Fruit fly (Drosophila melanogaster) whole organism, embryonic: ENCODE measurements around the gene AnxB9.

Experiments used
- CG10209 ChIP-seq: fragments of 200-800 bp; sonication (Bioruptor generic); optimal IDR thresholded peaks from 3 replicates; lab custom pipeline; 2017; ENCODE audit warnings: missing biosample characterization, mild to moderate bottlenecking, missing genetic modification characterization, missing genetic modification reagents
- CG10274 ChIP-seq: fragments of 200-800 bp; sonication (Bioruptor generic); optimal IDR thresholded peaks from 3 replicates; lab custom pipeline; 2017; ENCODE audit warnings: missing biosample characterization, mild to moderate bottlenecking, missing genetic modification characterization
- CG10321 ChIP-seq: fragments of 200-800 bp; sonication (Bioruptor generic); IDR thresholded peaks from 2 replicates; pipeline ENCODE4 v1.3.6; 2022; ENCODE audit warnings: missing biosample characterization, missing genetic modification characterization
- CG13287 ChIP-seq: fragments of 200-800 bp; sonication (Bioruptor generic); IDR thresholded peaks from 2 replicates; pipeline ENCODE4 v1.3.6; 2022; ENCODE audit warnings: missing biosample characterization, missing genetic modification characterization; ENCODE audit not compliant: partially characterized antibody
- CG15601 ChIP-seq: fragments of 200-800 bp; sonication (Bioruptor generic); optimal IDR thresholded peaks from 3 replicates; lab custom pipeline; 2019; ENCODE audit warnings: missing biosample characterization, mild to moderate bottlenecking, missing genetic modification characterization, moderate library complexity
- CG15696 ChIP-seq: fragments of 200-800 bp; sonication (Bioruptor generic); optimal IDR thresholded peaks from 2 replicates; lab custom pipeline; 2019; ENCODE audit warnings: missing biosample characterization, mild to moderate bottlenecking, missing genetic modification characterization, moderate library complexity
- CG16815 ChIP-seq: fragments of 200-800 bp; sonication (Bioruptor generic); optimal IDR thresholded peaks from 3 replicates; lab custom pipeline; 2017; ENCODE audit warnings: missing biosample characterization, mild to moderate bottlenecking, missing genetic modification characterization
- CG17328 ChIP-seq: fragments of 200-800 bp; sonication (Bioruptor generic); IDR thresholded peaks from 2 replicates; pipeline ENCODE4 v1.3.6; 2022; ENCODE audit warnings: missing biosample characterization, missing genetic modification characterization
- CG17359 ChIP-seq: fragments of 200-800 bp; sonication (Bioruptor generic); optimal IDR thresholded peaks from 3 replicates; lab custom pipeline; 2018; ENCODE audit warnings: missing biosample characterization, mild to moderate bottlenecking, missing genetic modification characterization, moderate library complexity
- CG17361 ChIP-seq: fragments of 200-800 bp; sonication (Bioruptor generic); IDR thresholded peaks from 3 replicates; pipeline ENCODE4 v1.3.6; 2022; ENCODE audit warnings: missing biosample characterization, missing genetic modification characterization
- CG1792 ChIP-seq: fragments of 200-800 bp; sonication (Bioruptor generic); optimal IDR thresholded peaks from 2 replicates; lab custom pipeline; 2016; ENCODE audit warnings: missing biosample characterization, missing genetic modification characterization
- CG2875 ChIP-seq: fragments of 200-800 bp; sonication (Bioruptor generic); optimal IDR thresholded peaks from 2 replicates; lab custom pipeline; 2017; ENCODE audit warnings: missing biosample characterization, mild to moderate bottlenecking, missing genetic modification characterization, missing genetic modification reagents
- CG31365 ChIP-seq: fragments of 200-800 bp; sonication (Bioruptor generic); optimal IDR thresholded peaks from 2 replicates; lab custom pipeline; 2018; ENCODE audit warnings: missing biosample characterization, mild to moderate bottlenecking, missing genetic modification characterization
- CG3163 ChIP-seq: fragments of 200-800 bp; sonication (Bioruptor generic); optimal IDR thresholded peaks from 3 replicates; lab custom pipeline; 2016; ENCODE audit warnings: missing biosample characterization, missing genetic modification characterization
- CG3995 ChIP-seq: fragments of 200-800 bp; sonication (Bioruptor generic); optimal IDR thresholded peaks from 3 replicates; lab custom pipeline; 2016; ENCODE audit warnings: missing biosample characterization, missing genetic modification characterization
- CG4424 ChIP-seq: fragments of 200-800 bp; sonication (Bioruptor generic); optimal IDR thresholded peaks from 3 replicates; lab custom pipeline; 2016; ENCODE audit warnings: missing biosample characterization, missing genetic modification characterization
- CG4820 ChIP-seq: fragments of 200-800 bp; sonication (Bioruptor generic); optimal IDR thresholded peaks from 3 replicates; lab custom pipeline; 2016; ENCODE audit warnings: missing biosample characterization, missing genetic modification characterization
- CG9609 ChIP-seq: fragments of 200-800 bp; sonication (Bioruptor generic); optimal IDR thresholded peaks from 3 replicates; lab custom pipeline; 2016; ENCODE audit warnings: missing biosample characterization, missing genetic modification characterization
- CG9797 ChIP-seq: fragments of 200-800 bp; sonication (Bioruptor generic); optimal IDR thresholded peaks from 3 replicates; lab custom pipeline; 2018; ENCODE audit warnings: missing biosample characterization, mild to moderate bottlenecking, missing genetic modification characterization
- Chrac-16 ChIP-seq: fragments of 200-800 bp; sonication (Bioruptor generic); optimal IDR thresholded peaks from 3 replicates; lab custom pipeline; 2016; ENCODE audit warnings: missing biosample characterization, missing genetic modification characterization
- Dad ChIP-seq: fragments of 200-800 bp; sonication (Bioruptor generic); optimal IDR thresholded peaks from 3 replicates; lab custom pipeline; 2016; ENCODE audit warnings: missing biosample characterization, missing genetic modification characterization
- E2f1 ChIP-seq: fragments of 200-800 bp; sonication (Bioruptor generic); IDR thresholded peaks from 2 replicates; pipeline ENCODE4 v1.3.6; 2022; ENCODE audit warnings: missing biosample characterization, missing genetic modification characterization
- Elba2 ChIP-seq: fragments of 200-800 bp; sonication (Bioruptor generic); optimal IDR thresholded peaks from 3 replicates; lab custom pipeline; 2016; ENCODE audit warnings: missing biosample characterization, missing genetic modification characterization
- Meics ChIP-seq: fragments of 200-800 bp; sonication (Bioruptor generic); optimal IDR thresholded peaks from 2 replicates; lab custom pipeline; 2017; ENCODE audit warnings: missing biosample characterization, mild to moderate bottlenecking, missing genetic modification characterization
- Mes4 ChIP-seq: fragments of 200-800 bp; sonication (Bioruptor generic); optimal IDR thresholded peaks from 2 replicates; lab custom pipeline; 2016; ENCODE audit warnings: missing biosample characterization, missing genetic modification characterization
- NK7.1 ChIP-seq: fragments of 200-800 bp; sonication (Bioruptor generic); optimal IDR thresholded peaks from 3 replicates; lab custom pipeline; 2016; ENCODE audit warnings: missing biosample characterization, missing genetic modification characterization
- Nf-YC ChIP-seq: fragments of 200-800 bp; optimal IDR thresholded peaks from 3 replicates; lab custom pipeline; 2019; ENCODE audit warnings: missing biosample characterization, mild to moderate bottlenecking, missing genetic modification characterization, moderate library complexity
- ara ChIP-seq: fragments of 200-800 bp; sonication (Bioruptor generic); IDR thresholded peaks from 2 replicates; pipeline ENCODE4 v1.3.6; 2022; ENCODE audit warnings: missing biosample characterization, missing genetic modification characterization
- ash1 ChIP-seq: fragments of 200-800 bp; sonication (Bioruptor generic); optimal IDR thresholded peaks from 2 replicates; lab custom pipeline; 2018; ENCODE audit warnings: missing biosample characterization, mild to moderate bottlenecking, missing genetic modification characterization
- ato ChIP-seq: fragments of 200-800 bp; sonication (Bioruptor generic); IDR thresholded peaks from 2 replicates; pipeline ENCODE4 v1.3.6; 2022; ENCODE audit warnings: missing biosample characterization, missing genetic modification characterization; ENCODE audit not compliant: partially characterized antibody
- chinmo ChIP-seq: fragments of 200-800 bp; sonication (Bioruptor generic); IDR thresholded peaks from 4 replicates; pipeline ENCODE4 v1.3.6; 2022; ENCODE audit warnings: missing biosample characterization, missing genetic modification characterization; ENCODE audit not compliant: partially characterized antibody
- dan ChIP-seq: fragments of 200-800 bp; sonication (Bioruptor generic); IDR thresholded peaks from 2 replicates; pipeline ENCODE4 v1.3.6; 2022; ENCODE audit warnings: missing biosample characterization, missing genetic modification characterization
- dmrt99B ChIP-seq: fragments of 200-800 bp; sonication (Bioruptor generic); optimal IDR thresholded peaks from 2 replicates; lab custom pipeline; 2018; ENCODE audit warnings: missing biosample characterization, mild to moderate bottlenecking, missing genetic modification characterization, moderate library complexity
- dpn ChIP-seq, 2 experiments: fragments of 200-800 bp; sonication (Bioruptor generic); optimal IDR thresholded peaks; 3 replicates each; lab custom pipeline; 2016; ENCODE audit warnings: missing biosample characterization in 2 of 2, missing genetic modification characterization in 2 of 2
- emc ChIP-seq: fragments of 200-800 bp; sonication (Bioruptor generic); optimal IDR thresholded peaks from 2 replicates; lab custom pipeline; 2016; ENCODE audit warnings: missing biosample characterization, missing genetic modification characterization
- ems ChIP-seq: fragments of 200-800 bp; sonication (Bioruptor generic); optimal IDR thresholded peaks from 3 replicates; lab custom pipeline; 2016; ENCODE audit warnings: missing biosample characterization, missing genetic modification characterization
- exex ChIP-seq: fragments of 200-800 bp; sonication (Bioruptor generic); optimal IDR thresholded peaks from 4 replicates; lab custom pipeline; 2018; ENCODE audit warnings: missing biosample characterization, mild to moderate bottlenecking, missing genetic modification characterization, moderate library complexity
- gsb ChIP-seq: fragments of 200-800 bp; sonication (Bioruptor generic); IDR thresholded peaks from 2 replicates; pipeline ENCODE4 v1.3.6; 2022; ENCODE audit warnings: missing biosample characterization, missing genetic modification characterization
- jing ChIP-seq: fragments of 200-800 bp; sonication (Bioruptor generic); optimal IDR thresholded peaks from 2 replicates; lab custom pipeline; 2018; ENCODE audit warnings: missing biosample characterization, mild to moderate bottlenecking, missing genetic modification characterization
- lmd ChIP-seq: fragments of 200-800 bp; sonication (Bioruptor generic); IDR thresholded peaks from 2 replicates; pipeline ENCODE4 v1.3.6; 2022; ENCODE audit warnings: missing biosample characterization, missing genetic modification characterization
- lov ChIP-seq, 2 experiments: fragments of 200-800 bp in 1 of 2; fragments of >200 bp in 1 of 2; sonication (Bioruptor generic) in 1 of 2; IDR thresholded peaks in 1 of 2; optimal IDR thresholded peaks in 1 of 2; 2 replicates in 1 of 2; 3 replicates in 1 of 2; pipeline versions ENCODE4 v1.3.6 to Lab custom; 2017 to 2022; ENCODE audit warnings: missing biosample characterization in 1 of 2, missing genetic modification characterization in 1 of 2
- org-1 ChIP-seq: fragments of 200-800 bp; sonication (Bioruptor generic); optimal IDR thresholded peaks from 2 replicates; lab custom pipeline; 2017; ENCODE audit warnings: missing biosample characterization, missing genetic modification characterization
- otp ChIP-seq: fragments of 200-800 bp; sonication (Bioruptor generic); IDR thresholded peaks from 3 replicates; pipeline ENCODE4, ENCODE4 v1.3.6; 2022; ENCODE audit warnings: missing biosample characterization, missing genetic modification characterization
- run ChIP-seq: fragments of 200-800 bp; sonication (Bioruptor generic); optimal IDR thresholded peaks from 3 replicates; lab custom pipeline; 2018; ENCODE audit warnings: missing biosample characterization, mild to moderate bottlenecking, missing genetic modification characterization
- slbo ChIP-seq: fragments of 200-800 bp; sonication (Bioruptor generic); IDR thresholded peaks from 2 replicates; pipeline ENCODE4 v1.3.6; 2022; ENCODE audit warnings: missing biosample characterization, missing genetic modification characterization
- slp2 ChIP-seq: fragments of 200-800 bp; sonication (Bioruptor generic); optimal IDR thresholded peaks from 2 replicates; lab custom pipeline; 2016; ENCODE audit warnings: missing biosample characterization, missing genetic modification characterization
- tin ChIP-seq: fragments of 200-800 bp; sonication (Bioruptor generic); optimal IDR thresholded peaks from 3 replicates; lab custom pipeline; 2016; ENCODE audit warnings: missing biosample characterization, missing genetic modification characterization
- tna ChIP-seq: fragments of 200-800 bp; sonication (Bioruptor generic); IDR thresholded peaks from 2 replicates; pipeline ENCODE4 v1.3.6; 2022; ENCODE audit warnings: missing biosample characterization, missing genetic modification characterization; ENCODE audit not compliant: partially characterized antibody
- vnd ChIP-seq: fragments of 200-800 bp; sonication (Bioruptor generic); IDR thresholded peaks from 3 replicates; pipeline ENCODE4 v1.3.6; 2022; ENCODE audit warnings: missing biosample characterization, missing genetic modification characterization; ENCODE audit not compliant: partially characterized antibody
- vvl ChIP-seq: fragments of 200-800 bp; sonication (Bioruptor generic); IDR thresholded peaks from 2 replicates; pipeline ENCODE4 v1.3.6; 2022; ENCODE audit warnings: missing biosample characterization, missing genetic modification characterization
- wek ChIP-seq: fragments of 200-800 bp; sonication (Bioruptor generic); optimal IDR thresholded peaks from 3 replicates; lab custom pipeline; 2018; ENCODE audit warnings: missing biosample characterization, mild to moderate bottlenecking, missing genetic modification characterization, moderate library complexity
- yki ChIP-seq: fragments of >200 bp; optimal IDR thresholded peaks from 3 replicates; lab custom pipeline; 2018

Gene AnxB9

dm6 chr3R:21118784-21119183 is 53.7 kb downstream of the AnxB9 start, which contains the start of gene Bdbt (continued):
- TF ChIP-seq Elba2 (GFP tag; lab: Kevin White, UChicago) (peak; percentile 40), ato (GFP tag; lab: Robert Waterston, UW) (peak; percentile 81), lov (optimal IDR thresholded peaks at IDR 0.05; lab: Kevin White, UChicago) (no peak), lov (GFP tag; IDR thresholded peaks at IDR 0.05; lab: Robert Waterston, UW) (no peak), CG17359 (no peak), CG3163 (GFP tag; lab: Kevin White, UChicago) (no peak), CG15696 (no peak), jing (no peak), Mes4 (GFP tag; lab: Kevin White, UChicago) (no peak), CG31365 (no peak), CG10274 (GFP tag; lab: Kevin White, UChicago) (no peak), slp2 (GFP tag; lab: Kevin White, UChicago) (no peak), CG15601 (no peak), exex (tag; lab: Kevin White, UChicago) (no peak), Dad (GFP tag; lab: Kevin White, UChicago) (peak; percentile 14), NK7.1 (GFP tag; lab: Kevin White, UChicago) (no peak), CG9609 (GFP tag; lab: Kevin White, UChicago) (peak; percentile 21), CG2875 (GFP tag; lab: Kevin White, UChicago) (no peak), ems (GFP tag; lab: Kevin White, UChicago) (peak; percentile 35), CG10321 (GFP tag; lab: Robert Waterston, UW) (no peak), CG10209 (no peak), dmrt99B (tag; lab: Kevin White, UChicago) (no peak), CG3995 (GFP tag; lab: Kevin White, UChicago) (no peak), yki (lab: Kevin White, UChicago) (no peak), CG1792 (GFP tag; lab: Kevin White, UChicago) (no peak), ash1 (GFP tag; lab: Kevin White, UChicago) (no peak), tna (peak; percentile 95), emc (no peak), CG4424 (GFP tag; lab: Kevin White, UChicago) (peak; percentile 3), slbo (peak; percentile 68), CG17361 (GFP tag; lab: Robert Waterston, UW) (no peak), CG17328 (0 out of 2 replicates have a peak, but pooled peaks have one; percentile 31), E2f1 (GFP tag; lab: Robert Waterston, UW) (no peak), dpn (GFP tag; optimal IDR thresholded peaks at IDR 0.05; lab: Kevin White, UChicago) (peak; percentile 50 to 56), org-1 (GFP tag; lab: Kevin White, UChicago) (no peak), vvl (GFP tag; lab: Robert Waterston, UW) (no peak), tin (GFP tag; lab: Kevin White, UChicago) (no peak), dan (GFP tag; lab: Robert Waterston, UW) (no peak), Nf-YC (no peak), vnd (peak; percentile 84), chinmo (GFP tag; lab: Robert Waterston, UW) (peak; percentile 90), ara (GFP tag; lab: Robert Waterston, UW) (no peak), Meics (GFP tag; lab: Kevin White, UChicago) (no peak), wek (GFP tag; lab: Kevin White, UChicago) (no peak), run (tag; lab: Kevin White, UChicago) (no peak), otp (GFP tag; lab: Robert Waterston, UW) (peak; percentile 29; the same call in 1 of the 3 replicates), gsb (GFP tag; lab: Robert Waterston, UW) (no peak), CG4820 (GFP tag; lab: Kevin White, UChicago) (no peak), CG13287 (GFP tag; lab: Robert Waterston, UW) (peak; percentile 79), CG9797 (peak; percentile 34), lmd (GFP tag; lab: Robert Waterston, UW) (no peak), Chrac-16 (GFP tag; lab: Kevin White, UChicago) (peak; percentile 9), CG16815 (GFP tag; lab: Kevin White, UChicago) (peak; percentile 1)
